Fruit fly (Drosophila melanogaster) whole organism, wandering third instar larva: ENCODE measurements around the gene CG11095.
A peak's percentile ranks its signal among the peaks of the same experiment; 100 is the strongest.

Experiments used
- Abd-B ChIP-seq: fragments of >200 bp; optimal IDR thresholded peaks from 2 replicates; lab custom pipeline; 2017; ENCODE audit warnings: missing biosample characterization, missing genetic modification characterization
- CG32264 ChIP-seq: fragments of 200-800 bp; sonication (Bioruptor generic); optimal IDR thresholded peaks from 2 replicates; lab custom pipeline; 2016; ENCODE audit warnings: missing biosample characterization, missing genetic modification characterization
- CG9705 ChIP-seq: fragments of 200-800 bp; sonication (Bioruptor generic); optimal IDR thresholded peaks from 2 replicates; lab custom pipeline; 2018; ENCODE audit warnings: missing biosample characterization, mild to moderate bottlenecking, missing genetic modification characterization
- Dfd ChIP-seq: fragments of >200 bp; optimal IDR thresholded peaks from 2 replicates; lab custom pipeline; 2017; ENCODE audit warnings: missing biosample characterization, missing genetic modification characterization
- Dif ChIP-seq: fragments of 200-275, 200-300 bp; sonication (Bioruptor generic); optimal IDR thresholded peaks from 2 replicates; lab custom pipeline; 2018; ENCODE audit warnings: missing biosample characterization, missing genetic modification characterization; ENCODE audit not compliant: partially characterized antibody
- GATAd ChIP-seq: sonication (Bioruptor generic); optimal IDR thresholded peaks from 2 replicates; lab custom pipeline; 2016; ENCODE audit warnings: missing biosample characterization, missing genetic modification characterization
- HLH106 ChIP-seq: fragments of 200-800 bp; optimal IDR thresholded peaks from 3 replicates; lab custom pipeline; 2019; ENCODE audit warnings: missing biosample characterization, mild to moderate bottlenecking, missing genetic modification characterization, moderate library complexity
- Hnf4 ChIP-seq: fragments of 200-800 bp; sonication (Bioruptor generic); optimal IDR thresholded peaks from 2 replicates; lab custom pipeline; 2016; ENCODE audit warnings: missing biosample characterization, mild to moderate bottlenecking, missing genetic modification characterization
- Hr78 ChIP-seq: fragments of >200 bp; optimal IDR thresholded peaks from 2 replicates; lab custom pipeline; 2017; ENCODE audit warnings: missing biosample characterization, missing genetic modification characterization
- Hr83 ChIP-seq: fragments of 200-300 bp; sonication (Bioruptor generic); optimal IDR thresholded peaks from 2 replicates; lab custom pipeline; 2016; ENCODE audit warnings: missing biosample characterization, mild to moderate bottlenecking, missing genetic modification characterization, moderate library complexity; ENCODE audit not compliant: poor library complexity, severe bottlenecking
- Jra ChIP-seq: sonication (Bioruptor generic); optimal IDR thresholded peaks from 2 replicates; lab custom pipeline; 2016; ENCODE audit warnings: missing biosample characterization, missing genetic modification characterization
- Mio ChIP-seq: sonication (Bioruptor generic); optimal IDR thresholded peaks from 2 replicates; lab custom pipeline; 2016; ENCODE audit warnings: missing biosample characterization, missing genetic modification characterization
- Myc ChIP-seq: fragments of >200 bp; optimal IDR thresholded peaks from 2 replicates; lab custom pipeline; 2017
- N ChIP-seq: fragments of >200 bp; optimal IDR thresholded peaks from 2 replicates; lab custom pipeline; 2018; ENCODE audit warnings: missing biosample characterization, missing external identifiers, missing genetic modification characterization
- OdsH ChIP-seq: fragments of 200-800 bp; sonication (Bioruptor generic); optimal IDR thresholded peaks from 2 replicates; lab custom pipeline; 2016; ENCODE audit warnings: missing biosample characterization, mild to moderate bottlenecking, missing genetic modification characterization
- Rel ChIP-seq, 2 experiments: fragments of 200-800 bp; sonication (Bioruptor generic) in 1 of 2; optimal IDR thresholded peaks; 2 replicates in 1 of 2; 3 replicates in 1 of 2; lab custom pipeline; 2016 to 2019; ENCODE audit warnings: mild to moderate bottlenecking in 2 of 2, missing biosample characterization in 2 of 2, missing genetic modification characterization in 2 of 2, moderate library complexity in 1 of 2
- Sp1 ChIP-seq: fragments of 200-800 bp; sonication (Bioruptor generic); optimal IDR thresholded peaks from 3 replicates; lab custom pipeline; 2019; ENCODE audit warnings: missing biosample characterization, mild to moderate bottlenecking, missing genetic modification characterization, moderate library complexity
- Vsx2 ChIP-seq: fragments of 200-300, 225-300 bp; sonication (Bioruptor generic); optimal IDR thresholded peaks from 2 replicates; lab custom pipeline; 2018; ENCODE audit warnings: missing biosample characterization, missing genetic modification characterization; ENCODE audit not compliant: partially characterized antibody
- br ChIP-seq: fragments of 200-800 bp; sonication (Bioruptor generic); optimal IDR thresholded peaks from 2 replicates; lab custom pipeline; 2016; ENCODE audit warnings: missing biosample characterization, missing genetic modification characterization
- brk ChIP-seq: fragments of 200-800 bp; sonication (Bioruptor generic); optimal IDR thresholded peaks from 2 replicates; lab custom pipeline; 2016; ENCODE audit warnings: missing biosample characterization, mild to moderate bottlenecking, missing genetic modification characterization
- dl ChIP-seq, 2 experiments: fragments of 175-275, 200-275 bp in 1 of 2; fragments of 200-275 bp in 1 of 2; sonication (Bioruptor generic); optimal IDR thresholded peaks; lab custom pipeline; 2018; ENCODE audit warnings: mild to moderate bottlenecking in 2 of 2, missing biosample characterization in 2 of 2, missing genetic modification characterization in 2 of 2, moderate library complexity in 2 of 2; ENCODE audit not compliant: partially characterized antibody in 2 of 2, insufficient read depth in 1 of 2
- dmrt93B ChIP-seq: fragments of 200-800 bp; sonication (Bioruptor generic); optimal IDR thresholded peaks from 2 replicates; lab custom pipeline; 2018; ENCODE audit warnings: missing biosample characterization, mild to moderate bottlenecking, missing genetic modification characterization
- dsf ChIP-seq: sonication (Bioruptor generic); optimal IDR thresholded peaks from 2 replicates; lab custom pipeline; 2016; ENCODE audit warnings: missing biosample characterization, missing genetic modification characterization, borderline replicate concordance
- ey ChIP-seq: fragments of 200-800 bp; sonication (Bioruptor generic); optimal IDR thresholded peaks from 2 replicates; lab custom pipeline; 2016; ENCODE audit warnings: missing biosample characterization, missing genetic modification characterization
- foxo ChIP-seq, 2 experiments: fragments of 200-800 bp; sonication (Bioruptor generic); optimal IDR thresholded peaks; 2 replicates in 1 of 2; 3 replicates in 1 of 2; lab custom pipeline; 2016 to 2017; ENCODE audit warnings: missing biosample characterization in 2 of 2, missing genetic modification characterization in 2 of 2
- fru ChIP-seq: fragments of 200-800 bp; sonication (Bioruptor generic); optimal IDR thresholded peaks from 3 replicates; lab custom pipeline; 2016; ENCODE audit warnings: missing biosample characterization, mild to moderate bottlenecking, missing genetic modification characterization
- h ChIP-seq: fragments of 200-800 bp; sonication (Bioruptor generic); optimal IDR thresholded peaks from 3 replicates; lab custom pipeline; 2016; ENCODE audit warnings: missing biosample characterization, mild to moderate bottlenecking, missing genetic modification characterization
- lola ChIP-seq: fragments of >200 bp; optimal IDR thresholded peaks from 2 replicates; lab custom pipeline; 2017; ENCODE audit warnings: missing biosample characterization, missing genetic modification characterization
- pan ChIP-seq: fragments of >200 bp; optimal IDR thresholded peaks from 2 replicates; lab custom pipeline; 2017
- psq ChIP-seq: fragments of 200-800 bp; sonication (Bioruptor generic); optimal IDR thresholded peaks from 3 replicates; lab custom pipeline; 2017; ENCODE audit warnings: missing biosample characterization, mild to moderate bottlenecking, missing genetic modification characterization, moderate library complexity
- rgr ChIP-seq: fragments of 200-800 bp; sonication (Bioruptor generic); optimal IDR thresholded peaks from 3 replicates; lab custom pipeline; 2016; ENCODE audit warnings: missing biosample characterization, mild to moderate bottlenecking, missing genetic modification characterization
- sage ChIP-seq: fragments of 200-800 bp; sonication (Bioruptor generic); optimal IDR thresholded peaks from 2 replicates; lab custom pipeline; 2016; ENCODE audit warnings: missing biosample characterization, mild to moderate bottlenecking, missing genetic modification characterization
- sv ChIP-seq: fragments of 200-800 bp; sonication (Bioruptor generic); optimal IDR thresholded peaks from 3 replicates; lab custom pipeline; 2016; ENCODE audit warnings: missing biosample characterization, missing genetic modification characterization
- tai ChIP-seq: sonication (Bioruptor generic); optimal IDR thresholded peaks from 2 replicates; lab custom pipeline; 2016; ENCODE audit warnings: missing biosample characterization, missing genetic modification characterization
- usp ChIP-seq: fragments of >200 bp; optimal IDR thresholded peaks from 2 replicates; lab custom pipeline; 2017; ENCODE audit warnings: missing biosample characterization, missing genetic modification characterization
- woc ChIP-seq: sonication (Bioruptor generic); optimal IDR thresholded peaks from 2 replicates; lab custom pipeline; 2016; ENCODE audit warnings: missing biosample characterization, mild to moderate bottlenecking, missing genetic modification characterization

The CG11095 gene

dm6 chrX:13815526-13816173 is 4.2 kb downstream of the CG11095 start:
- TF ChIP-seq Jra (GFP tag; lab: Kevin White, UChicago) (peak; percentile 7), CG9705 (GFP tag; lab: Kevin White, UChicago) (no peak), N (GFP tag; lab: Kevin White, UChicago) (no peak), dmrt93B (GFP tag; lab: Kevin White, UChicago) (peak; percentile 58), Sp1 (GFP tag; lab: Kevin White, UChicago) (peak; percentile 56), fru (GFP tag; lab: Kevin White, UChicago) (peak; percentile 72), tai (no peak), HLH106 (tag; lab: Kevin White, UChicago) (peak; percentile 65), usp (no peak), br (GFP tag; lab: Kevin White, UChicago) (peak; percentile 50), lola (GFP tag; lab: Kevin White, UChicago) (no peak), foxo (GFP tag; optimal IDR thresholded peaks at IDR 0.05; lab: Kevin White, UChicago) (peak in 1 of 2 experiments; percentile 69), Hr78 (no peak), sv (GFP tag; lab: Kevin White, UChicago) (peak; percentile 23), h (peak; percentile 73), Dif (GFP tag; lab: Kevin White, UChicago) (no peak), rgr (GFP tag; lab: Kevin White, UChicago) (peak; percentile 64), sage (GFP tag; lab: Kevin White, UChicago) (no peak), brk (GFP tag; lab: Kevin White, UChicago) (no peak), GATAd (GFP tag; lab: Kevin White, UChicago) (no peak), Dfd (GFP tag; lab: Kevin White, UChicago) (no peak), dsf (no peak), OdsH (GFP tag; lab: Kevin White, UChicago) (peak; percentile 59), Mio (GFP tag; lab: Kevin White, UChicago) (no peak), Hr83 (no peak), woc (GFP tag; lab: Kevin White, UChicago) (peak; percentile 67), Myc (lab: Kevin White, UChicago) (no peak), ey (peak; percentile 81), Vsx2 (GFP tag; lab: Kevin White, UChicago) (no peak), Abd-B (GFP tag; lab: Kevin White, UChicago) (no peak), Hnf4 (GFP tag; lab: Kevin White, UChicago) (peak; percentile 66), Rel (GFP tag; optimal IDR thresholded peaks at IDR 0.05; lab: Kevin White, UChicago) (no peak), Rel (tag; optimal IDR thresholded peaks at IDR 0.05; lab: Kevin White, UChicago) (no peak), psq (GFP tag; lab: Kevin White, UChicago) (peak; percentile 54), dl (GFP tag; optimal IDR thresholded peaks at IDR 0.05; lab: Kevin White, UChicago; ENCODE audit: insufficient read depth in 1 of 2, partially characterized antibody in 2 of 2) (no peak)

dm6 chrX:13817418-13818171 is 6.1 kb downstream of the CG11095 start:
- TF ChIP-seq Sp1 (GFP tag; lab: Kevin White, UChicago): no peak
- peak; percentile 20 for TF ChIP-seq ey
- peak; percentile 14 for TF ChIP-seq rgr (GFP tag; lab: Kevin White, UChicago)
- TF ChIP-seq lola (GFP tag; lab: Kevin White, UChicago): no peak
- TF ChIP-seq pan (lab: Kevin White, UChicago): no peak
- TF ChIP-seq HLH106 (tag; lab: Kevin White, UChicago): no peak
- TF ChIP-seq brk (GFP tag; lab: Kevin White, UChicago): peak; percentile 17
- TF ChIP-seq fru (GFP tag; lab: Kevin White, UChicago): peak; percentile 12
- TF ChIP-seq OdsH (GFP tag; lab: Kevin White, UChicago): no peak
- no peak for TF ChIP-seq Vsx2 (GFP tag; lab: Kevin White, UChicago)
- TF ChIP-seq Jra (GFP tag; lab: Kevin White, UChicago): no peak
- no peak for TF ChIP-seq Hnf4 (GFP tag; lab: Kevin White, UChicago)
- peak; percentile 11 for TF ChIP-seq h
- TF ChIP-seq CG9705 (GFP tag; lab: Kevin White, UChicago): no peak
- no peak for TF ChIP-seq CG32264 (GFP tag; lab: Kevin White, UChicago)
- TF ChIP-seq br (GFP tag; lab: Kevin White, UChicago): no peak
- TF ChIP-seq foxo (GFP tag; optimal IDR thresholded peaks at IDR 0.05; lab: Kevin White, UChicago): peak in 1 of 2 experiments; percentile 9
- TF ChIP-seq Hr83: no peak
